Worm (Caenorhabditis elegans) whole organism, young adult: Measurements from ENCODE around the gene dod-22.

Experiments
- B0019.2 ChIP-seq: fragments of 200-800 bp; sonication (Bioruptor generic); conservative IDR thresholded peaks from 2 replicates; pipeline ENCODE4 v1.3.6; 2022; ENCODE audit warnings: missing genetic modification reagents, missing genetic modification characterization, missing compliant biosample characterization
- B0261.1 ChIP-seq: sonication (generic microtip); optimal IDR thresholded peaks from 2 replicates; lab custom pipeline; 2016; ENCODE audit warnings: mild to moderate bottlenecking, missing genetic modification characterization, moderate library complexity, missing compliant biosample characterization
- B0336.3 ChIP-seq: fragments of 200-800 bp; sonication (Bioruptor generic); IDR thresholded peaks from 2 replicates; pipeline ENCODE4 v1.3.6; 2022; ENCODE audit warnings: missing genetic modification characterization, missing compliant biosample characterization
- D2030.7 ChIP-seq: fragments of 200-800 bp; sonication (Bioruptor generic); IDR thresholded peaks from 2 replicates; pipeline ENCODE4 v1.3.6; 2022; ENCODE audit warnings: missing genetic modification reagents, missing genetic modification characterization, missing compliant biosample characterization
- F23B12.7 ChIP-seq: sonication (generic microtip); optimal IDR thresholded peaks from 2 replicates; lab custom pipeline; 2017; ENCODE audit warnings: missing genetic modification characterization, mild to moderate bottlenecking, missing compliant biosample characterization, antibody characterized with exemption, moderate library complexity; ENCODE audit not compliant: insufficient read depth
- K11D2.4 ChIP-seq: fragments of 200-800 bp; sonication (Bioruptor generic); IDR thresholded peaks from 2 replicates; pipeline ENCODE4 v1.3.6; 2022; ENCODE audit warnings: missing genetic modification reagents, missing genetic modification characterization, missing compliant biosample characterization
- Y79H2A.3 ChIP-seq: fragments of 200-800 bp; sonication (Bioruptor generic); conservative IDR thresholded peaks from 2 replicates; pipeline ENCODE4 v1.3.6; 2022; ENCODE audit warnings: missing genetic modification reagents, missing genetic modification characterization, missing compliant biosample characterization
- attf-3 ChIP-seq: fragments of 200-800 bp; sonication (Bioruptor generic); conservative IDR thresholded peaks from 2 replicates; pipeline ENCODE4 v1.3.6; 2022; ENCODE audit warnings: missing genetic modification reagents, missing genetic modification characterization, missing compliant biosample characterization
- cebp-1 ChIP-seq, 2 experiments: fragments of 200-800 bp in 1 of 2; sonication (Bioruptor generic) in 1 of 2; sonication (generic microtip) in 1 of 2; IDR thresholded peaks in 1 of 2; optimal IDR thresholded peaks in 1 of 2; 2 replicates each; pipeline versions ENCODE4 v1.3.6 to Lab custom; 2017 to 2022; ENCODE audit warnings: missing compliant biosample characterization in 2 of 2, missing genetic modification characterization in 2 of 2, mild to moderate bottlenecking in 1 of 2, missing genetic modification reagents in 1 of 2, moderate library complexity in 1 of 2
- ceh-40 ChIP-seq: fragments of 200-800 bp; sonication (Bioruptor generic); IDR thresholded peaks from 2 replicates; pipeline ENCODE4 v1.3.6; 2022; ENCODE audit warnings: missing genetic modification characterization, missing compliant biosample characterization
- chd-7 ChIP-seq: sonication (generic microtip); optimal IDR thresholded peaks from 2 replicates; lab custom pipeline; 2016; ENCODE audit warnings: mild to moderate bottlenecking, missing genetic modification characterization, moderate library complexity, missing compliant biosample characterization
- die-1 ChIP-seq: sonication (generic microtip); optimal IDR thresholded peaks from 2 replicates; lab custom pipeline; 2016; ENCODE audit warnings: missing genotype, mild to moderate bottlenecking, missing genetic modification characterization, missing compliant biosample characterization
- dpff-1 ChIP-seq: sonication (generic microtip); optimal IDR thresholded peaks from 2 replicates; lab custom pipeline; 2017; ENCODE audit warnings: mild to moderate bottlenecking, missing genetic modification characterization, missing compliant biosample characterization
- egl-18 ChIP-seq: fragments of 200-800 bp; sonication (Bioruptor generic); IDR thresholded peaks from 2 replicates; pipeline ENCODE4 v1.3.6; 2022; ENCODE audit warnings: missing genetic modification reagents, missing genetic modification characterization, missing compliant biosample characterization
- egrh-3 ChIP-seq: fragments of 200-800 bp; sonication (Bioruptor generic); IDR thresholded peaks from 2 replicates; pipeline ENCODE4 v1.3.6; 2022; ENCODE audit warnings: missing genetic modification reagents, missing genetic modification characterization, missing compliant biosample characterization
- gei-17 ChIP-seq: fragments of 200-800 bp; sonication (Bioruptor generic); optimal IDR thresholded peaks from 2 replicates; lab custom pipeline; 2018; ENCODE audit warnings: mild to moderate bottlenecking, missing genetic modification characterization, missing compliant biosample characterization
- hrde-1 ChIP-seq: sonication (generic microtip); optimal IDR thresholded peaks from 2 replicates; lab custom pipeline; 2016; ENCODE audit warnings: missing genetic modification characterization, mild to moderate bottlenecking, missing compliant biosample characterization, moderate library complexity, missing genotype, missing genetic modification reagents, borderline replicate concordance
- hsf-1 ChIP-seq: fragments of 200-800 bp; sonication (Bioruptor generic); IDR thresholded peaks from 2 replicates; pipeline ENCODE4 v1.3.6; 2022; ENCODE audit warnings: missing genetic modification reagents, missing genetic modification characterization, missing compliant biosample characterization
- lin-35 ChIP-seq, 3 experiments: fragments of 150-350 bp in 2 of 3; sonication (generic microtip) in 1 of 3; optimal IDR thresholded peaks; 2 replicates each; lab custom pipeline; 2014 to 2018; ENCODE audit warnings: missing biosample characterization in 3 of 3, missing genetic modification characterization in 3 of 3, missing genetic modification reagents in 3 of 3
- mcd-1 ChIP-seq: fragments of 200-800 bp; sonication (Bioruptor generic); IDR thresholded peaks from 2 replicates; pipeline ENCODE4 v1.3.6; 2022; ENCODE audit warnings: missing genetic modification reagents, missing genetic modification characterization, missing compliant biosample characterization
- mxl-1 ChIP-seq: sonication (generic microtip); optimal IDR thresholded peaks from 2 replicates; lab custom pipeline; 2016; ENCODE audit warnings: missing genetic modification characterization, missing compliant biosample characterization
- nfyb-1 ChIP-seq: fragments of 200-800 bp; sonication (Bioruptor generic); IDR thresholded peaks from 2 replicates; pipeline ENCODE4 v1.3.6; 2022; ENCODE audit warnings: missing genetic modification reagents, missing genetic modification characterization, missing compliant biosample characterization
- pha-4 ChIP-seq: fragments of 150-350 bp; sonication (generic microtip); optimal IDR thresholded peaks from 2 replicates; lab custom pipeline; 2014; ENCODE audit warnings: missing biosample characterization, missing genetic modification reagents, missing genetic modification characterization
- rec-8 ChIP-seq, 2 experiments: sonication (generic microtip); optimal IDR thresholded peaks; 2 replicates each; lab custom pipeline; 2016; ENCODE audit warnings: mild to moderate bottlenecking in 2 of 2, missing genetic modification characterization in 2 of 2, missing genetic modification reagents in 2 of 2, missing genotype in 2 of 2, missing biosample characterization in 1 of 2, missing compliant biosample characterization in 1 of 2, moderate library complexity in 1 of 2
- snpc-1.1 ChIP-seq: sonication (generic microtip); optimal IDR thresholded peaks from 2 replicates; lab custom pipeline; 2017; ENCODE audit warnings: missing genetic modification characterization, mild to moderate bottlenecking, missing compliant biosample characterization, antibody characterized with exemption, moderate library complexity, missing genotype, missing genetic modification reagents; ENCODE audit not compliant: insufficient read depth
- snpc-3.4 ChIP-seq: sonication (generic microtip); optimal IDR thresholded peaks from 2 replicates; lab custom pipeline; 2017; ENCODE audit warnings: missing genetic modification characterization, mild to moderate bottlenecking, missing compliant biosample characterization, antibody characterized with exemption, moderate library complexity, missing genotype, missing genetic modification reagents
- sptf-2 ChIP-seq: fragments of 200-800 bp; sonication (Bioruptor generic); optimal IDR thresholded peaks from 2 replicates; lab custom pipeline; 2018; ENCODE audit warnings: mild to moderate bottlenecking, missing genetic modification characterization, missing compliant biosample characterization
- ztf-18 ChIP-seq: sonication (generic microtip); optimal IDR thresholded peaks from 2 replicates; lab custom pipeline; 2016; ENCODE audit warnings: missing genotype, mild to moderate bottlenecking, missing genetic modification characterization, missing compliant biosample characterization
- ztf-22 ChIP-seq: fragments of 200-800 bp; sonication (Bioruptor generic); optimal IDR thresholded peaks from 2 replicates; lab custom pipeline; 2018; ENCODE audit warnings: mild to moderate bottlenecking, missing genetic modification characterization, moderate library complexity, missing compliant biosample characterization
- ztf-25 ChIP-seq: fragments of 200-800 bp; sonication (Bioruptor generic); IDR thresholded peaks from 2 replicates; pipeline ENCODE4 v1.3.6; 2022; ENCODE audit warnings: missing genetic modification reagents, missing genetic modification characterization, missing compliant biosample characterization
- ztf-26 ChIP-seq: sonication (generic microtip); optimal IDR thresholded peaks from 2 replicates; lab custom pipeline; 2017; ENCODE audit warnings: missing genetic modification characterization, missing compliant biosample characterization
- ztf-6 ChIP-seq: fragments of 200-800 bp; sonication (Bioruptor generic); IDR thresholded peaks from 2 replicates; pipeline ENCODE4 v1.3.6; 2022; ENCODE audit warnings: missing genetic modification reagents, missing genetic modification characterization, missing compliant biosample characterization

The dod-22 gene

DNA sequence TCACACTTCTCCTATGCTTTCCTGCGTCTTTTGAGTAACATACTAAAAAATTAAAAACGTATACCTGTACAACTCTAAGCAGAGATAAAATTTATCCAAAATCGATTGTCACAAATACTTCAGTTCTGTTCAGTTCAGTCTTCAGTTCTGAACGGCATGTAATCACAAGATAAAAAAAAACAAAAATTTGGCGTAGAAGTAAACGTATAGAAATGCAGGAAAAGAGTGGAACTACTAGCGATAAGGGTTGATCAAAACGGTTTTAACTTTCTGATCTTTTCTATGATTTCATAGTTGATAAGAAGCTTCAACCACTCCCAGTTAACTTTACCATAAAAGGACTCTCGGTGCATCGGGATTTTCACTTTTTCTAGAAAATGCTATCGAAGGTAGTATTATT lies at the start of gene dod-22:
Gene dod-22, plus strand, starts transcription at position 301 of the 400 bp plus-strand sequence.
- TF ChIP-seq mxl-1 (tag; lab: Kevin White, UChicago) (no peak), egrh-3 (GFP tag; lab: Robert Waterston, UW) (no peak), ztf-18 (tag; lab: Kevin White, UChicago) (no peak)

DNA sequence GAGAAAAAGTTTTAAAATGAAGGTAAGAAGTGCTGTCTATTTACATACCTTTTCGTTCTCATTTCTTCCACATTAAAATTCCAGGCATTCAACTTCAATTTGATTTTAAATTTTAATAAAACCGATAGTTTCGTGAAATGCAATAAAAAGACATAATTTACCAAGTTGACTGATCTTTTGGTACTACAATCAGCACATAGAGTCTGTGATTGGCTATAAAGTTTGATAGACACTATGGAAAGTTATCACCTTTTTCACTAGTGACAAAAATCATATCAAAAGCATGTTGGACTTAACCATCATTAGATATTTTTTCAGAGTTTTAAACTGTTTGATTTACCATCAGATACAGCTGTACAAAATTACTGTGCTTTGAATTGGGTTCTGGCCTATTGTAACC lies 49.7 kb upstream of the dod-22 start, which contains the start of gene srz-15:
Gene srz-15, plus strand, starts transcription at position 301 of the 400 bp plus-strand sequence.
- TF ChIP-seq snpc-3.4 (no peak), gei-17 (GFP tag; lab: Kevin White, UChicago) (no peak)

DNA sequence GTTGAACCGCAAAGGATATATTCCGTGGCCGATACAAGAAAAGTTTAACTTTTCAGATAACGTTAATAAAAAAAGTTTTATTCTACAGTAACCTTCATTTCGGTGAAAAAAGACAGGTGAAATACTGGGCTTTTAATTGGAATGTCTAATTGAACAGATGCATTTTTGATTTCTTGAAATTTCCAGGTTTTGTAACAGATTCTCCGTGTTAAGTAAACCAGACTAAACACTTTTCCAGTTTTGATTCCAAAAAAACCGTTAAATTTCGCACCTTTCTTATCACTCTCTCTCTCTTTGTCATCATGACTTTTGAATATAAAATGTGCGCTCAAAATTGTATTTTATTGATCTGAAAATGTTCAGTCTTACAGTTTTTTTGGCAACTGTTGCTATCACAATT lies 46.9 kb upstream of the dod-22 start, which contains the start of gene C32H11.3:
Gene C32H11.3, plus strand, starts transcription at position 301 of the 400 bp plus-strand sequence.
- TF ChIP-seq dpff-1 (no peak), D2030.7 (GFP tag; lab: Robert Waterston, UW) (no peak), chd-7 (tag; lab: Kevin White, UChicago) (no peak), pha-4 (tag; lab: Kevin White, UChicago) (no peak), mcd-1 (GFP tag; lab: Robert Waterston, UW) (no peak), Y79H2A.3 (GFP tag; lab: Robert Waterston, UW) (no peak), hrde-1 (tag; lab: Kevin White, UChicago) (no peak), B0336.3 (no peak), snpc-3.4 (no peak), mxl-1 (tag; lab: Kevin White, UChicago) (no peak), ceh-40 (GFP tag; lab: Robert Waterston, UW) (no peak), cebp-1 (GFP tag; IDR thresholded peaks at IDR 0.05; lab: Robert Waterston, UW) (no peak), cebp-1 (tag; optimal IDR thresholded peaks at IDR 0.05; lab: Kevin White, UChicago) (no peak), ztf-25 (no peak)
- TF ChIP-seq, all 124 proteins: peak for 0

ce11 chrIV:12920553-12920952 lies 44.6 kb upstream of the dod-22 start:
- TF ChIP-seq B0019.2 (GFP tag; lab: Robert Waterston, UW) = no peak
- no peak for TF ChIP-seq hrde-1 (tag; lab: Kevin White, UChicago)
- no peak for TF ChIP-seq egl-18 (GFP tag; lab: Robert Waterston, UW)
- TF ChIP-seq rec-8 (tag; optimal IDR thresholded peaks at IDR 0.05; lab: Kevin White, UChicago) = no peak
- TF ChIP-seq K11D2.4 = no peak
- no peak for TF ChIP-seq B0261.1 (tag; lab: Kevin White, UChicago)
- no peak for TF ChIP-seq ceh-40 (GFP tag; lab: Robert Waterston, UW)
- no peak for TF ChIP-seq nfyb-1 (GFP tag; lab: Robert Waterston, UW)
- no peak for TF ChIP-seq attf-3 (GFP tag; lab: Robert Waterston, UW)
- TF ChIP-seq die-1 (tag; lab: Kevin White, UChicago) = no peak
- no peak for TF ChIP-seq snpc-1.1 (tag; lab: Kevin White, UChicago)
- no peak for TF ChIP-seq F23B12.7 (tag; lab: Kevin White, UChicago)
- no peak for TF ChIP-seq lin-35 (GFP tag; optimal IDR thresholded peaks at IDR 0.05; lab: Kevin White, UChicago)
- TF ChIP-seq ztf-26 (tag; lab: Kevin White, UChicago) = no peak
- TF ChIP-seq hsf-1 (GFP tag; lab: Robert Waterston, UW) = no peak
- TF ChIP-seq ztf-6 (GFP tag; lab: Robert Waterston, UW) = no peak
- no peak for TF ChIP-seq sptf-2 (GFP tag; lab: Kevin White, UChicago)
- TF ChIP-seq ztf-22 = no peak
- TF ChIP-seq cebp-1 (GFP tag; IDR thresholded peaks at IDR 0.05; lab: Robert Waterston, UW) = no peak
- no peak for TF ChIP-seq cebp-1 (tag; optimal IDR thresholded peaks at IDR 0.05; lab: Kevin White, UChicago)
